Fruit fly (Drosophila melanogaster): Measurements from ENCODE around the gene lost.

The lost gene

dm6 chr3R:4445083-4445482, 42.2 kb downstream of the lost start (continued):
- TF ChIP-seq Fer1 (GFP tag; optimal IDR thresholded peaks at IDR 0.05) (peak; percentile 31), Xrp1 (GFP tag; IDR thresholded peaks at IDR 0.05) (no peak), ems (GFP tag; optimal IDR thresholded peaks at IDR 0.05) (no peak), dati (GFP tag; IDR thresholded peaks at IDR 0.05) (no peak), CG6689 (GFP tag; IDR thresholded peaks at IDR 0.05) (no peak), HLH4C (GFP tag; IDR thresholded peaks at IDR 0.05; ENCODE audit: partially characterized antibody) (peak; percentile 68), CG9609 (GFP tag; optimal IDR thresholded peaks at IDR 0.05) (no peak), CG15479 (GFP tag; optimal IDR thresholded peaks at IDR 0.05) (peak; percentile 83), cad (GFP tag; optimal IDR thresholded peaks at IDR 0.05) (no peak), CG6683 (GFP tag; optimal IDR thresholded peaks at IDR 0.05) (no peak), CG1832 (GFP tag; optimal IDR thresholded peaks at IDR 0.05) (no peak), tup (GFP tag; optimal IDR thresholded peaks at IDR 0.05) (no peak), tx (GFP tag; optimal IDR thresholded peaks at IDR 0.05) (no peak), gro (GFP tag; optimal IDR thresholded peaks at IDR 0.05) (no peak), CG31388 (GFP tag; optimal IDR thresholded peaks at IDR 0.05) (no peak), CG34376 (GFP tag; optimal IDR thresholded peaks at IDR 0.05) (peak; percentile 1), HmgZ (tag; optimal IDR thresholded peaks at IDR 0.05) (no peak), stwl (tag; optimal IDR thresholded peaks at IDR 0.05) (no peak), dm (GFP tag; optimal IDR thresholded peaks at IDR 0.05) (no peak), Nf-YC (tag; optimal IDR thresholded peaks at IDR 0.05) (no peak), CG6175 (GFP tag; IDR thresholded peaks at IDR 0.05) (no peak), CG11560 (tag; IDR thresholded peaks at IDR 0.05) (no peak), exex (tag; optimal IDR thresholded peaks at IDR 0.05) (peak; percentile 57), Hr51 (GFP tag; optimal IDR thresholded peaks at IDR 0.05) (no peak), CG6272 (GFP tag; IDR thresholded peaks at IDR 0.05) (no peak), maf-S (GFP tag; optimal IDR thresholded peaks at IDR 0.05) (no peak), CG7839 (tag; optimal IDR thresholded peaks at IDR 0.05) (no peak), Scr (GFP tag; IDR thresholded peaks at IDR 0.05; ENCODE audit: partially characterized antibody) (peak; percentile 27; the same call in 1 of the 2 replicates), CG32772 (GFP tag; IDR thresholded peaks at IDR 0.05) (no peak), CG7963 (GFP tag; IDR thresholded peaks at IDR 0.05; ENCODE audit: partially characterized antibody) (no peak), grn (GFP tag; optimal IDR thresholded peaks at IDR 0.05) (peak; percentile 60), CG10654 (GFP tag; optimal IDR thresholded peaks at IDR 0.05) (no peak), D19A (tag; optimal IDR thresholded peaks at IDR 0.05) (no peak), Dad (GFP tag; optimal IDR thresholded peaks at IDR 0.05) (no peak), E2f2 (GFP tag; IDR thresholded peaks at IDR 0.05) (no peak), nau (GFP tag; optimal IDR thresholded peaks at IDR 0.05) (no peak), pzg (GFP tag; optimal IDR thresholded peaks at IDR 0.05) (no peak), pnt (GFP tag; optimal IDR thresholded peaks at IDR 0.05) (no peak), Mes4 (GFP tag; optimal IDR thresholded peaks at IDR 0.05) (no peak), slou (GFP tag; optimal IDR thresholded peaks at IDR 0.05) (no peak), cas (GFP tag; IDR thresholded peaks at IDR 0.05) (no peak), tna (GFP tag; IDR thresholded peaks at IDR 0.05; ENCODE audit: partially characterized antibody) (peak; percentile 69), CG3407 (GFP tag; optimal IDR thresholded peaks at IDR 0.05) (no peak), CG2199 (GFP tag; IDR thresholded peaks at IDR 0.05) (no peak), CG7928 (GFP tag; optimal IDR thresholded peaks at IDR 0.05) (no peak), CG9876 (GFP tag; optimal IDR thresholded peaks at IDR 0.05) (no peak), tio (GFP tag; optimal IDR thresholded peaks at IDR 0.05) (no peak), Dll (GFP tag; IDR thresholded peaks at IDR 0.05; ENCODE audit: partially characterized antibody) (no peak), Usf (GFP tag; optimal IDR thresholded peaks at IDR 0.05) (no peak), gcm (GFP tag; optimal IDR thresholded peaks at IDR 0.05) (no peak), Rfx (GFP tag; IDR thresholded peaks at IDR 0.05) (no peak), Opbp (GFP tag; IDR thresholded peaks at IDR 0.05; ENCODE audit: partially characterized antibody) (no peak)

All from whole organism, embryonic.